Worm (Caenorhabditis elegans) whole organism, early embryonic: ENCODE measurements around the gene srg-22.
"Not testable (repeated sequence)": the region's sequence is repeated elsewhere in the genome, so short reads cannot be mapped to it uniquely, and the experiment has no call there.

Experiments used
- B0310.2 ChIP-seq: sonication (generic microtip); optimal IDR thresholded peaks from 2 replicates; lab custom pipeline; 2016; ENCODE audit warnings: mild to moderate bottlenecking, missing genetic modification characterization, missing compliant biosample characterization
- aly-1 ChIP-seq: sonication (generic microtip); optimal IDR thresholded peaks from 2 replicates; lab custom pipeline; 2016; ENCODE audit warnings: missing genetic modification characterization, missing compliant biosample characterization
- ama-1 ChIP-seq: fragments of 150-350 bp; optimal IDR thresholded peaks from 2 replicates; lab custom pipeline; 2014
- ets-7 ChIP-seq: sonication (generic microtip); optimal IDR thresholded peaks from 2 replicates; lab custom pipeline; 2016; ENCODE audit warnings: missing genotype, missing genetic modification characterization, missing compliant biosample characterization
- flt-1 ChIP-seq: fragments of 200-800 bp; sonication (Bioruptor generic); IDR thresholded peaks from 2 replicates; pipeline ENCODE4 v1.3.6; 2022; ENCODE audit warnings: missing genetic modification characterization, missing compliant biosample characterization
- hmbx-1 ChIP-seq: sonication (generic microtip); optimal IDR thresholded peaks from 2 replicates; lab custom pipeline; 2016; ENCODE audit warnings: mild to moderate bottlenecking, missing genetic modification characterization, missing compliant biosample characterization
- hmg-4 ChIP-seq: fragments of 200-800 bp; sonication (Bioruptor generic); optimal IDR thresholded peaks from 2 replicates; lab custom pipeline; 2018; ENCODE audit warnings: mild to moderate bottlenecking, missing genetic modification characterization, missing compliant biosample characterization
- pes-1 ChIP-seq: fragments of 200-800 bp; sonication (Bioruptor generic); IDR thresholded peaks from 2 replicates; pipeline ENCODE4 v1.3.6; 2022; ENCODE audit warnings: missing genetic modification reagents, missing genetic modification characterization, missing compliant biosample characterization
- scrt-1 ChIP-seq: fragments of 200-800 bp; sonication (Bioruptor generic); IDR thresholded peaks from 2 replicates; pipeline ENCODE4 v1.3.6; 2022; ENCODE audit warnings: missing genetic modification characterization, missing compliant biosample characterization
- sea-1 ChIP-seq: fragments of 200-800 bp; sonication (Bioruptor generic); conservative IDR thresholded peaks from 2 replicates; pipeline ENCODE4 v1.3.6; 2022; ENCODE audit warnings: missing genetic modification characterization, missing compliant biosample characterization
- tbx-11 ChIP-seq: fragments of 200-800 bp; sonication (Bioruptor generic); IDR thresholded peaks from 2 replicates; pipeline ENCODE4 v1.3.6; 2022; ENCODE audit warnings: missing genetic modification characterization, missing compliant biosample characterization
- tra-4 ChIP-seq: sonication (generic microtip); optimal IDR thresholded peaks from 2 replicates; lab custom pipeline; 2017; ENCODE audit warnings: missing genetic modification characterization, missing compliant biosample characterization

DNA sequence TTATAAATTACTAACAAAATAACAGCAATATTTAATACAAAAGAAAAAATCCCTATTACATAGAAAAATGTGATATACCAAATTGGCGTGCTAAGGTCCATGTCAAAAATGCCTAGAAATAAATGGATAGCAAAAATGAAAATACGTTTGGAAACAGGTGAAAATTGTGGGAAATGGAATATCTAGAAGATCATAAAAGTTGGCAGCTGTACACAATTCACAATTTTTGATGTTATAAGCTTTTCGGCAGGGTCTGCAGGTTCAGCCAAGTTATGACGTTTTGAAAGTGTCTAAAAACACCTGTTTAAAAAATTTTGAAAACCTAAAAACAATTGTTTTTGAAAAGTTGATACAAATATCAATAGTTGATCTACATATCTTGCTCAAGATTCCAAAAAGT lies 49.6 kb upstream of the srg-22 start, which contains the start of gene sri-42:
- TF ChIP-seq B0310.2 (tag; lab: Kevin White, UChicago); ama-1; scrt-1 (GFP tag; lab: Robert Waterston, UW); tra-4 (tag; lab: Kevin White, UChicago); pes-1 (GFP tag; lab: Robert Waterston, UW); tbx-11; aly-1 (tag; lab: Kevin White, UChicago); hmbx-1 (tag; lab: Kevin White, UChicago); flt-1 (GFP tag; lab: Robert Waterston, UW); sea-1 (GFP tag; lab: Robert Waterston, UW); ets-7; hmg-4 (GFP tag; lab: Kevin White, UChicago): not testable (repeated sequence)
